Worm (Caenorhabditis elegans) whole organism, early embryonic: Measurements from ENCODE around the gene F58G11.4.

Experiments used
- aly-1 ChIP-seq: sonication (generic microtip); optimal IDR thresholded peaks from 2 replicates; lab custom pipeline; 2016; ENCODE audit warnings: missing genetic modification characterization, missing compliant biosample characterization
- ama-1 ChIP-seq: fragments of 150-350 bp; optimal IDR thresholded peaks from 2 replicates; lab custom pipeline; 2014
- flt-1 ChIP-seq: fragments of 200-800 bp; sonication (Bioruptor generic); IDR thresholded peaks from 2 replicates; pipeline ENCODE4 v1.3.6; 2022; ENCODE audit warnings: missing genetic modification characterization, missing compliant biosample characterization

DNA sequence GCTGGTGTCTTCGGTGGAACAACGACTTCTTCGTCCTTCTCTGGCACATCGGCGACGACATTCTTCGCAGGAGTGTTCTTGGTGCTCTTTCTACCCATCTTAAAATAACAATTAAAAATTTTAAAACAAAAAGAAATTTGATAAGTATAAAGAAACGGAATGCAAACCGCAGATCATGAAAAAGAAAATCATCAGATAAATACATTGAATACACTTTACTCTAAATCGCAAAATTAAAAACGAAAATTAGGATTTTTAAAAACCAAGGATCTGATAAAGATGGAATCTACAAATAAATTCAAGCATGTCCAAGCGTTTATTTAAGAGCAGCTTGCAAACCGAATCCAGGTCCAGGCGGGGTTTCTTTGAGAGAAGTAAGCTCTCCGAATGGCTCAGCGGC is 48.0 kb upstream of the F58G11.4 start, which contains the start of gene F53F4.11:
- TF ChIP-seq ama-1 (no peak), aly-1 (tag; lab: Kevin White, UChicago) (no peak), flt-1 (no peak)
